Worm (Caenorhabditis elegans) whole organism, late embryonic: Measurements from ENCODE around the gene snf-6.

Experiments
- C38D4.7 ChIP-seq: fragments of 200-800 bp; sonication (Bioruptor generic); optimal IDR thresholded peaks from 2 replicates; lab custom pipeline; 2018; ENCODE audit warnings: mild to moderate bottlenecking, missing genetic modification characterization, moderate library complexity, missing compliant biosample characterization
- F13H6.1 ChIP-seq: sonication (generic microtip); optimal IDR thresholded peaks from 2 replicates; lab custom pipeline; 2016; ENCODE audit warnings: missing genetic modification characterization, missing compliant biosample characterization
- K02D7.2 ChIP-seq: sonication (generic microtip); optimal IDR thresholded peaks from 2 replicates; lab custom pipeline; 2017; ENCODE audit warnings: mild to moderate bottlenecking, missing genetic modification characterization, missing compliant biosample characterization
- K09A11.1 ChIP-seq: sonication (generic microtip); optimal IDR thresholded peaks from 2 replicates; lab custom pipeline; 2017; ENCODE audit warnings: antibody characterized with exemption, mild to moderate bottlenecking, missing genetic modification characterization, missing compliant biosample characterization; ENCODE audit not compliant: insufficient read depth
- T23F11.4 ChIP-seq: fragments of 200-800 bp; sonication (Bioruptor generic); optimal IDR thresholded peaks from 2 replicates; lab custom pipeline; 2018; ENCODE audit warnings: mild to moderate bottlenecking, missing genetic modification characterization, missing compliant biosample characterization
- ahr-1 ChIP-seq: sonication (generic microtip); optimal IDR thresholded peaks from 2 replicates; lab custom pipeline; 2016; ENCODE audit warnings: missing genetic modification characterization, missing compliant biosample characterization
- ama-1 ChIP-seq: fragments of 150-350 bp; optimal IDR thresholded peaks from 2 replicates; lab custom pipeline; 2014
- ceh-14 ChIP-seq: sonication (generic microtip); optimal IDR thresholded peaks from 2 replicates; lab custom pipeline; 2016; ENCODE audit warnings: missing genotype, missing genetic modification characterization, missing compliant biosample characterization
- ceh-18 ChIP-seq: sonication (generic microtip); optimal IDR thresholded peaks from 2 replicates; lab custom pipeline; 2016; ENCODE audit warnings: missing genetic modification characterization, missing compliant biosample characterization
- ceh-19 ChIP-seq: fragments of 200-800 bp; sonication (Bioruptor generic); optimal IDR thresholded peaks from 2 replicates; lab custom pipeline; 2018; ENCODE audit warnings: mild to moderate bottlenecking, missing genetic modification characterization, missing compliant biosample characterization
- ceh-31 ChIP-seq: sonication (generic microtip); optimal IDR thresholded peaks from 2 replicates; lab custom pipeline; 2016; ENCODE audit warnings: missing genetic modification characterization, missing compliant biosample characterization
- ceh-34 ChIP-seq: sonication (generic microtip); optimal IDR thresholded peaks from 2 replicates; lab custom pipeline; 2016; ENCODE audit warnings: mild to moderate bottlenecking, missing genetic modification characterization, missing compliant biosample characterization
- ceh-48 ChIP-seq: sonication (generic microtip); optimal IDR thresholded peaks from 2 replicates; lab custom pipeline; 2016; ENCODE audit warnings: missing genetic modification characterization, inconsistent platforms, missing compliant biosample characterization
- ceh-6 ChIP-seq: fragments of 200-800 bp; sonication (Bioruptor generic); optimal IDR thresholded peaks from 2 replicates; lab custom pipeline; 2018; ENCODE audit warnings: mild to moderate bottlenecking, missing genetic modification characterization, missing compliant biosample characterization
- che-1 ChIP-seq: sonication (generic microtip); optimal IDR thresholded peaks from 2 replicates; lab custom pipeline; 2016; ENCODE audit warnings: mild to moderate bottlenecking, missing genetic modification characterization, missing compliant biosample characterization
- dve-1 ChIP-seq: sonication (generic microtip); optimal IDR thresholded peaks from 2 replicates; lab custom pipeline; 2017; ENCODE audit warnings: antibody characterized with exemption, mild to moderate bottlenecking, missing genetic modification characterization, missing compliant biosample characterization
- fax-1 ChIP-seq: sonication (generic microtip); optimal IDR thresholded peaks from 2 replicates; lab custom pipeline; 2016; ENCODE audit warnings: missing genotype, missing genetic modification characterization, missing compliant biosample characterization
- fkh-10 ChIP-seq: fragments of 150-350 bp; optimal IDR thresholded peaks from 2 replicates; lab custom pipeline; 2014; ENCODE audit warnings: missing biosample characterization, missing genetic modification reagents, missing genetic modification characterization
- gmeb-2 ChIP-seq: sonication (generic microtip); optimal IDR thresholded peaks from 2 replicates; lab custom pipeline; 2016; ENCODE audit warnings: missing genetic modification characterization, inconsistent platforms, missing compliant biosample characterization
- hlh-8 ChIP-seq: sonication (generic microtip); optimal IDR thresholded peaks from 2 replicates; lab custom pipeline; 2016; ENCODE audit warnings: missing genotype, missing genetic modification characterization, missing compliant biosample characterization
- lim-6 ChIP-seq: sonication (generic microtip); optimal IDR thresholded peaks from 2 replicates; lab custom pipeline; 2016; ENCODE audit warnings: missing genetic modification characterization, missing compliant biosample characterization
- madf-2 ChIP-seq: sonication (generic microtip); optimal IDR thresholded peaks from 2 replicates; lab custom pipeline; 2017; ENCODE audit warnings: missing genetic modification characterization, missing compliant biosample characterization
- mec-3 ChIP-seq: sonication (generic microtip); optimal IDR thresholded peaks from 2 replicates; lab custom pipeline; 2016; ENCODE audit warnings: borderline replicate concordance, missing genetic modification characterization, missing compliant biosample characterization
- npax-4 ChIP-seq: sonication (generic microtip); optimal IDR thresholded peaks from 2 replicates; lab custom pipeline; 2016; ENCODE audit warnings: missing genetic modification characterization, missing compliant biosample characterization
- odd-2 ChIP-seq: sonication (generic microtip); optimal IDR thresholded peaks from 2 replicates; lab custom pipeline; 2017; ENCODE audit warnings: antibody characterized with exemption, mild to moderate bottlenecking, missing genetic modification characterization, missing compliant biosample characterization
- pag-3 ChIP-seq: sonication (generic microtip); optimal IDR thresholded peaks from 2 replicates; lab custom pipeline; 2016; ENCODE audit warnings: missing compliant biosample characterization, missing genetic modification characterization, borderline replicate concordance
- pat-9 ChIP-seq: fragments of 200-800 bp; sonication (Bioruptor generic); optimal IDR thresholded peaks from 2 replicates; lab custom pipeline; 2018; ENCODE audit warnings: mild to moderate bottlenecking, missing genetic modification characterization, moderate library complexity, missing compliant biosample characterization
- pax-1 ChIP-seq: fragments of 150-350 bp; optimal IDR thresholded peaks from 2 replicates; lab custom pipeline; 2014; ENCODE audit warnings: missing biosample characterization, missing genetic modification characterization
- pha-2 ChIP-seq: sonication (generic microtip); optimal IDR thresholded peaks from 2 replicates; lab custom pipeline; 2017; ENCODE audit warnings: mild to moderate bottlenecking, missing genetic modification characterization, missing compliant biosample characterization
- pros-1 ChIP-seq: fragments of 150-350 bp; optimal IDR thresholded peaks from 2 replicates; lab custom pipeline; 2014; ENCODE audit warnings: missing biosample characterization, missing genetic modification reagents, missing genetic modification characterization
- sox-2 ChIP-seq: fragments of 200-800 bp; sonication (Bioruptor generic); IDR thresholded peaks from 2 replicates; pipeline ENCODE4 v1.3.6; 2022; ENCODE audit warnings: missing genetic modification reagents, missing genetic modification characterization, missing compliant biosample characterization
- sox-4 ChIP-seq: sonication (generic microtip); optimal IDR thresholded peaks from 2 replicates; lab custom pipeline; 2017; ENCODE audit warnings: mild to moderate bottlenecking, missing genetic modification characterization, inconsistent platforms, missing compliant biosample characterization
- tbx-2 ChIP-seq: sonication (generic microtip); optimal IDR thresholded peaks from 2 replicates; lab custom pipeline; 2016; ENCODE audit warnings: missing genetic modification characterization, missing compliant biosample characterization
- ttx-3 ChIP-seq: sonication (generic microtip); optimal IDR thresholded peaks from 2 replicates; lab custom pipeline; 2016; ENCODE audit warnings: missing genetic modification reagents, missing genetic modification characterization, missing compliant biosample characterization
- unc-42 ChIP-seq: sonication (generic microtip); optimal IDR thresholded peaks from 2 replicates; lab custom pipeline; 2016; ENCODE audit warnings: missing genotype, missing genetic modification characterization, missing compliant biosample characterization
- unc-55 ChIP-seq: sonication (generic microtip); optimal IDR thresholded peaks from 2 replicates; lab custom pipeline; 2017; ENCODE audit warnings: missing biosample characterization, missing genetic modification reagents, missing genetic modification characterization
- unc-86 ChIP-seq: sonication (generic microtip); optimal IDR thresholded peaks from 2 replicates; lab custom pipeline; 2016; ENCODE audit warnings: missing genetic modification characterization, missing compliant biosample characterization

The snf-6 gene

ce11 chrIII:1539366-1539765, 6.7 kb upstream of the snf-6 start:
- no peak for TF ChIP-seq gmeb-2
- no peak for TF ChIP-seq F13H6.1 (tag; lab: Kevin White, UChicago)
- no peak for TF ChIP-seq hlh-8
- TF ChIP-seq tbx-2, result no peak
- TF ChIP-seq sox-2 (GFP tag; lab: Robert Waterston, UW), result no peak
- TF ChIP-seq pha-2, result no peak
- TF ChIP-seq sox-4, result no peak
- TF ChIP-seq ceh-19 (GFP tag; lab: Kevin White, UChicago), result no peak
- TF ChIP-seq dve-1 (tag; lab: Kevin White, UChicago), result no peak
- TF ChIP-seq fkh-10 (GFP tag; lab: Kevin White, UChicago), result no peak
- TF ChIP-seq pros-1, result no peak
- TF ChIP-seq odd-2 (tag; lab: Kevin White, UChicago), result no peak
- no peak for TF ChIP-seq mec-3 (tag; lab: Kevin White, UChicago)
- TF ChIP-seq K02D7.2 (tag; lab: Kevin White, UChicago), result no peak
- TF ChIP-seq npax-4 (tag; lab: Kevin White, UChicago), result no peak

ce11 chrIII:1534431-1534830, 1.8 kb upstream of the snf-6 start:
- TF ChIP-seq ceh-34 (tag; lab: Kevin White, UChicago) (no peak), unc-86 (tag; lab: Kevin White, UChicago) (no peak), lim-6 (tag; lab: Kevin White, UChicago) (no peak), ttx-3 (tag; lab: Kevin White, UChicago) (no peak), hlh-8 (no peak), unc-42 (tag; lab: Kevin White, UChicago) (no peak), K09A11.1 (no peak), pag-3 (tag; lab: Kevin White, UChicago) (no peak), pax-1 (tag; lab: Kevin White, UChicago) (no peak), ceh-6 (no peak), che-1 (tag; lab: Kevin White, UChicago) (no peak), T23F11.4 (no peak), fax-1 (tag; lab: Kevin White, UChicago) (no peak), pat-9 (tag; lab: Kevin White, UChicago) (no peak), ceh-14 (tag; lab: Kevin White, UChicago) (no peak), ceh-48 (tag; lab: Kevin White, UChicago) (no peak)

- TF ChIP-seq ceh-6, result no peak
- TF ChIP-seq unc-55 (GFP tag; lab: Kevin White, UChicago), result peak; percentile 16
Measured at ce11 chrIII:1533615-1534014, 988 bp upstream of the snf-6 start, which contains the start of gene mtg-1. TSS of gene mtg-1 (plus strand) at chrIII:1533774.

ce11 chrIII:1528423-1528822, 4.2 kb downstream of the snf-6 start:
- TF ChIP-seq C38D4.7 (GFP tag; lab: Kevin White, UChicago) (no peak), madf-2 (tag; lab: Kevin White, UChicago) (no peak), ahr-1 (tag; lab: Kevin White, UChicago) (no peak), ama-1 (lab: Kevin White, UChicago) (no peak), tbx-2 (no peak), ceh-14 (tag; lab: Kevin White, UChicago) (no peak), pros-1 (no peak), ceh-31 (tag; lab: Kevin White, UChicago) (no peak), unc-86 (tag; lab: Kevin White, UChicago) (no peak), pat-9 (tag; lab: Kevin White, UChicago) (no peak), ceh-18 (tag; lab: Kevin White, UChicago) (no peak), mec-3 (tag; lab: Kevin White, UChicago) (no peak), gmeb-2 (no peak), pax-1 (tag; lab: Kevin White, UChicago) (no peak), lim-6 (tag; lab: Kevin White, UChicago) (no peak), ceh-48 (tag; lab: Kevin White, UChicago) (no peak), T23F11.4 (no peak), ceh-6 (no peak)
